Worm (Caenorhabditis elegans) whole organism, young adult: ENCODE results near the gene epac-1.

ENCODE experiments used
- B0336.3 ChIP-seq: fragments of 200-800 bp; sonication (Bioruptor generic); IDR thresholded peaks from 2 replicates; pipeline ENCODE4 v1.3.6; 2022; ENCODE audit warnings: missing genetic modification characterization, missing compliant biosample characterization
- D2030.7 ChIP-seq: fragments of 200-800 bp; sonication (Bioruptor generic); IDR thresholded peaks from 2 replicates; pipeline ENCODE4 v1.3.6; 2022; ENCODE audit warnings: missing genetic modification reagents, missing genetic modification characterization, missing compliant biosample characterization
- dpl-1 ChIP-seq: fragments of 150-350 bp; optimal IDR thresholded peaks from 2 replicates; lab custom pipeline; 2014; ENCODE audit warnings: missing biosample characterization, missing genetic modification reagents, missing genetic modification characterization
- madf-10 ChIP-seq: sonication (generic microtip); optimal IDR thresholded peaks from 2 replicates; lab custom pipeline; 2016; ENCODE audit warnings: mild to moderate bottlenecking, missing genetic modification characterization, missing compliant biosample characterization
- ztf-26 ChIP-seq: sonication (generic microtip); optimal IDR thresholded peaks from 2 replicates; lab custom pipeline; 2017; ENCODE audit warnings: missing genetic modification characterization, missing compliant biosample characterization

DNA sequence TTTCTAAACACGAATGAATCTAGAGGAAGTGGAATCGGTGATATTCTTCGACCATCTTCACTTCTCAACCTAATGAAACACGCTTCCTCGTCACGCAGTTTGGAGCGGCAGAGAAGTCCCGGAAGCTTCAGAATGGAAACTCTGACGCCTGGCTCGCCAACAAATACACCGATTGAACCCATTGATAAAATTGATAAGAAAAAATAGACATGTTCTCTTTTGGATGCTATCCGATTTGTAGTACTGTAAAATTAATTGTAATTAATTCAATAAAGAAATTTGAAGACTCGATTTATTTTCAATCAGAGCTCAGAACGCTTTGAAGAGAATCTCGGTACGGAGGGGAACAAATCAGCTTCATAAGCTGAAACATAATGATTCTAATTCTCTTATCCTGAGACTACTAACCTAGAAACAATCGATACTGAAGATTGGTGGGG is 25.5 kb downstream of the epac-1 start:
- no peak for TF ChIP-seq dpl-1 (GFP tag; lab: Kevin White, UChicago)
- peak; percentile 96 for TF ChIP-seq B0336.3
- TF ChIP-seq madf-10 (tag; lab: Kevin White, UChicago) = peak; percentile 81
- TF ChIP-seq D2030.7 = 0 out of 2 replicates have a peak, but pooled peaks have one; percentile 29
- peak; percentile 68 for TF ChIP-seq ztf-26 (tag; lab: Kevin White, UChicago)
